Worm (Caenorhabditis elegans) whole organism, L4/young adult: ENCODE results near the gene pdf-1.

ENCODE experiments used
- W03F9.2 ChIP-seq: fragments of 150-350 bp; optimal IDR thresholded peaks from 2 replicates; lab custom pipeline; 2014; ENCODE audit warnings: missing biosample characterization, missing genetic modification characterization
- dao-5 ChIP-seq: sonication (generic microtip); optimal IDR thresholded peaks from 2 replicates; lab custom pipeline; 2016; ENCODE audit warnings: missing genotype, missing genetic modification characterization, moderate library complexity, missing compliant biosample characterization
- him-1 ChIP-seq: sonication (generic microtip); optimal IDR thresholded peaks from 2 replicates; lab custom pipeline; 2016; ENCODE audit warnings: missing genotype, missing genetic modification reagents, missing genetic modification characterization, missing compliant biosample characterization

Gene pdf-1

DNA sequence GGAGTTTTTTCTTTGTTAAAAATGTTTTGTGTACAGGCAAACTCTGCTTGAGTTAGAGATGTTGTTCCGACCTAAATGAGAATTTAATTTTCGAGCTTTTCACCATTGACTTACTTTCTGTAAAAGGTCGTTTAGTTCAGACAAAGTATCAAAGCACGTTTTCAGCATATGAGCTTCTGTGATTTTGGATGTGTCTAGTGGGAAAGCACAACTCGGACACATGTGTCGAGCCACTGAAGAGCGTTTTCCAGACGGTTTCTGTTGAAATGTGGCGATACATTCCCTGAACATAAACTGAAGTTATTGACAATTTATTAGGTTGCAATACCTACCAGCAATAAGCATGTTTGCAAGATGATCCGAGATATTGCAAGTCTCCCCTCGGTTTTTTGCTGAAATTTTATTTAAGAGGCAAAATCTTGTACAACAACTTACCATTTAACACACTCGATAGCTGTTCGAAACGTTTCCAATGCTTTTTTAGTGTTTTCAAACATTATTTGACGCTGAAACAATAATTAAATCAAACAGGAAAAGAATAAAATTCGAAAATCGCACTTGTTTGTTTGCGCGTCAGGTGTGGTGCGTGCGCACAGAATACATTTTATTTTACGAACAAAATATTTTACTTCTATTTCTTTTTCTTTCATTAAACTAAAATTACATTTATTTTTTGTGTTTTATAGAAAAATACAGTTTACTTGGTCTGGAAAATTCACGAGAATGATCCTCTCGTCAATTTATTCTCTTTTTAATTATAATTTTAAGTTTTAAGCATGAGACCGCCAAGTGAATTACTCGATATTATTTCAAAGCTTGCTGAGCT, 23.1 kb downstream of the pdf-1 start, which contains the start of the genes brd-1 and K04C2.2:
brd-1 (minus strand) TSS at position 506 of the 826 bp plus-strand sequence.
K04C2.2 (plus strand) TSS at position 776 of the 826 bp plus-strand sequence.
- TF ChIP-seq him-1 (tag; lab: Kevin White, UChicago) (no peak), W03F9.2 (tag; lab: Kevin White, UChicago) (no peak), dao-5 (tag; lab: Kevin White, UChicago) (no peak)

DNA sequence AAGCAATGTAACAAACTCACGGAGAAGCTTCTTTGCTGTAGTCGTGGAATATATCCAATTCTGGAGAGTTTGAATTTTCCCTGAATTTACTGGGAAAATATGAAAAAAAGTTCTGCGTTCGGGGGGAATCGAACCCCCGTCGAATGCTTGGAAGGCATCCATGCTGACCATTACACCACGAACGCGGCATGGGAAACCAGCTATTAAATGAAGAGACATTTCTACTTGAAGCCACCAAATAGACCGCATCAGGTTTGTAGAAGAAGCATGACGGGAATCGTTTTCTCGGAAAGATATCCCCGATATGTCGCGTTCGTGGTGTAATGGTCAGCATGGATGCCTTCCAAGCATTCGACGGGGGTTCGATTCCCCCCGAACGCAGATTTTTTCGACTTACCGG, 23.8 kb downstream of the pdf-1 start:
- TF ChIP-seq W03F9.2 (tag; lab: Kevin White, UChicago) (no peak), dao-5 (tag; lab: Kevin White, UChicago) (peak; percentile 79)

DNA sequence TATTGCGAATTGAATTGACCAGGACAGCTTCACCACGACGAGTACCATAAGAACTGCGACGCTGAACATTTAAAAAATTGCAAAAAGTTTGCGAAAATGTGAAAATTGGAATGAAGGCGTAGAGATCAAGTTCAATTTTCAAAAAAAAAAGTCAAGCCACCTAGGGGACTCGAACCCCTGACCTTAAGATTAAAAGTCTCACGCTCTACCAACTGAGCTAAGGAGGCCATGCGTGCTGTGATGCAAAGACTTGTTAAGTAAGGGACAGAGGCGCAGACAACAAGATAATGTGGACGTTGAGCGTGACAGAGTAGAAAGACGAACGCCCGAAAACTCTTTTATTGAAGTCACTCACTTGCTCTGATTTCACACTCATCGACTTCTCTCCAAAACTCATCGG, 24.7 kb downstream of the pdf-1 start:
- TF ChIP-seq dao-5 (tag; lab: Kevin White, UChicago): peak; percentile 53
- peak; percentile 51 for TF ChIP-seq him-1 (tag; lab: Kevin White, UChicago)
- peak; percentile 61 for TF ChIP-seq W03F9.2 (tag; lab: Kevin White, UChicago)

DNA sequence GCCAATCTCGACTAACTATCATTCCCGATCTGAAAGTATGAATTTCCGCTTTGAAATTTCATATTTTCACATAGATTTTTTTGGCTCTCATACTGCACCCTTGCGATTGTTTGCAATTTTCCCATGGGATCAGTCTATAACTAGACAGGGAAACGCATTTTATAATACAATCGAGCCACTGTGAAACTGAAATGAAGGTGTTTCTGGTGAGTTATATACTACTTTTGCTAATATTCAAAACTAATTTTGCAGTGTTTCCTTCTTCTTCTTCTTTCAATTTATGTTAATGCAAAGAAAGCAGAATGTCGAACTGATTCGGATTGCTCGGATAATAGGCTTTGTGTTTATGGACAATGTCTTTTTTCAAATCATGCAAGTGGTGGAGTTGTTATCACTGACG, 26.4 kb downstream of the pdf-1 start:
- TF ChIP-seq him-1 (tag; lab: Kevin White, UChicago) (no peak), W03F9.2 (tag; lab: Kevin White, UChicago) (no peak), dao-5 (tag; lab: Kevin White, UChicago) (no peak)

ce11 chrIII:6884203-6884602, 28.1 kb downstream of the pdf-1 start, which contains the start of gene med-2:
Gene med-2, plus strand, starts transcription at chrIII:6884503.
- TF ChIP-seq W03F9.2 (tag; lab: Kevin White, UChicago) (no peak), him-1 (tag; lab: Kevin White, UChicago) (no peak), dao-5 (tag; lab: Kevin White, UChicago) (no peak)

DNA sequence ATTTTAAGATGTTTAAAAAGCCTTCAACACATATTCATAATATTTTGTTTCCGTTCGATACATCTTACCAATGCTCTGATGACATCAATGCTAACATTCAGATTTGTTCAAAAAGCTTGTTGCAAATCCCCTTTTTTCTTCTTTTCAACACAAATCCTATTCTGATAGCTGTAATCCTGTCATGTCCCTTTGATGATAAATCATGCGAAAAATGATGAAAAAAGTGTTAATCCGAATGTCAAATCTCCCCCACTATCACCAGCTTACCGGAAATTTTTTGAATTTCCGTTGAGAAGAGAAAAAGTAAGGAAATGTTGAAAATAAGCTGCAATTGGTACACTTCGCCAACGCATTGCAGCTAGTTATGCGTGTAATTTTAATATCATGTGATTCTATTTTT, 30.5 kb downstream of the pdf-1 start:
- TF ChIP-seq dao-5 (tag; lab: Kevin White, UChicago) (no peak), him-1 (tag; lab: Kevin White, UChicago) (no peak), W03F9.2 (tag; lab: Kevin White, UChicago) (no peak)

ce11 chrIII:6880797-6881196, 31.5 kb downstream of the pdf-1 start, which contains the start of gene K04C2.7:
Gene K04C2.7, plus strand, starts transcription at chrIII:6881097.
- TF ChIP-seq him-1 (tag; lab: Kevin White, UChicago): no peak

ce11 chrIII:6873724-6874123, 38.6 kb downstream of the pdf-1 start:
- no peak for TF ChIP-seq dao-5 (tag; lab: Kevin White, UChicago)
- peak; percentile 25 for TF ChIP-seq him-1 (tag; lab: Kevin White, UChicago)
- TF ChIP-seq W03F9.2 (tag; lab: Kevin White, UChicago): no peak

- no peak for TF ChIP-seq W03F9.2 (tag; lab: Kevin White, UChicago)
- TF ChIP-seq dao-5 (tag; lab: Kevin White, UChicago): no peak
- peak; percentile 4 for TF ChIP-seq him-1 (tag; lab: Kevin White, UChicago)
Measured at ce11 chrIII:6872534-6873150, 39.6 kb downstream of the pdf-1 start, which contains the start of gene K04C2.3. Gene K04C2.3, plus strand, starts transcription at chrIII:6873089.

ce11 chrIII:6871668-6872067, 40.6 kb downstream of the pdf-1 start:
- TF ChIP-seq dao-5 (tag; lab: Kevin White, UChicago) (no peak), W03F9.2 (tag; lab: Kevin White, UChicago) (no peak), him-1 (tag; lab: Kevin White, UChicago) (no peak)

DNA sequence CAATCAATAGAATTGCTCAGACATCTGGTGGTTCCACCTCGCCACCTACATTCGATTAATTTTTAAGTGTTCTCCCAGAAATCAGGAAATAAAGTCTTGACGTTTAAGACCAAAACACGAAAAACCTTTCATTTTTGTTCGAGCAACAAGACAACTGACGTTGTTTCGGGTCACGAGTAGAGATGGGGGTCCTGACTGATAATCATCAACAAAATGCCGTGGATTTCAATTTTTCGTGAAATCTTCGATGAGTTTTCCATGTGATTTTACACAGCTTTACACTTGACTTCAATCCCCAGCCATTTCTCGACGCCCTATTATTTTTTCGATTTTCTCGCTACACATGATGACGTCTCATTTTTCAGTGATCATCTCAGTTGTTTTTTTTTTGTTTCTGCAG, 41.2 kb downstream of the pdf-1 start:
- TF ChIP-seq dao-5 (tag; lab: Kevin White, UChicago): no peak
- TF ChIP-seq W03F9.2 (tag; lab: Kevin White, UChicago): no peak
- TF ChIP-seq him-1 (tag; lab: Kevin White, UChicago): no peak

- TF ChIP-seq W03F9.2 (tag; lab: Kevin White, UChicago) (no peak), him-1 (tag; lab: Kevin White, UChicago) (no peak), dao-5 (tag; lab: Kevin White, UChicago) (no peak)
Measured at ce11 chrIII:6869996-6870395, 42.3 kb downstream of the pdf-1 start, which contains the start of gene K04C2.8. Gene K04C2.8, plus strand, starts transcription at chrIII:6870296.

- TF ChIP-seq W03F9.2 (tag; lab: Kevin White, UChicago) (no peak), dao-5 (tag; lab: Kevin White, UChicago) (no peak)
Measured at ce11 chrIII:6869268-6869667, 43.0 kb downstream of the pdf-1 start, which contains the start of the genes cra-1 and kbp-1. Gene cra-1, minus strand, starts transcription at chrIII:6869460. Gene kbp-1, plus strand, starts transcription at chrIII:6869633.
